Worm (Caenorhabditis elegans) whole organism, young adult: ENCODE results near the gene lpr-5.

ENCODE experiments used
- atf-7 ChIP-seq: sonication (generic microtip); optimal IDR thresholded peaks from 2 replicates; lab custom pipeline; 2017; ENCODE audit warnings: mild to moderate bottlenecking, missing genetic modification characterization, missing compliant biosample characterization
- lin-40 ChIP-seq: sonication (generic microtip); optimal IDR thresholded peaks from 2 replicates; lab custom pipeline; 2016; ENCODE audit warnings: missing genetic modification characterization, mild to moderate bottlenecking, missing compliant biosample characterization, missing genotype, missing genetic modification reagents

- no peak for TF ChIP-seq atf-7
- no peak for TF ChIP-seq lin-40
These were observed 17.7 kb downstream of the lpr-5 start, which contains the start of gene W04G3.13 for ce11 chrX:11079667-11080066.
